Worm (Caenorhabditis elegans): Measurements from ENCODE around the gene Y45G12B.2.

Y45G12B.2 gene

DNA sequence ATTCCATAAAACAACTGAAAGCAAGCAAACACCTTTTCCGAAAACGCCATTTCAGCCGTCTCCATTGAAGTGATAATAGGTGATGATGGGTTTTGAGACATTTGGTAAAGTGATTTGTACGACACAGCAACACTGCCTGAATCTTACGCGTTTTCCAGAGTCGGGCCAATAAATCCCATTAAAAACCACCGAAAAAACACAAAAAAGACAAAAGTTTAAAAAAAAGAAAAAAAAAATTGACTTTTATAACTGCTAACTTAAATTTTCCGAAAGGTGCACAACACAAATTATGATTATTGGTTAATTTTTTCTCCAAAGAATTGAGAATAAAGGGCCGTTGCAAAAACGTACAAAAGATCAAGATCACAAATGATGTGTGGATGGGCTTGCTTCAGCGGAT is 39.8 kb downstream of the Y45G12B.2 start, which contains the start of gene srg-57:
TSS of gene srg-57 (minus strand) at position 101 of the 400 bp plus-strand sequence.
- no peak for TF ChIP-seq unc-86 (tag; optimal IDR thresholded peaks at IDR 0.05)
- TF ChIP-seq ceh-82 (tag; optimal IDR thresholded peaks at IDR 0.05) = no peak
- no peak for TF ChIP-seq nhr-84 (tag; optimal IDR thresholded peaks at IDR 0.05)
- TF ChIP-seq lin-13 (GFP tag; optimal IDR thresholded peaks at IDR 0.05) = no peak
- TF ChIP-seq ama-1 (optimal IDR thresholded peaks at IDR 0.05) = no peak
- TF ChIP-seq efl-1 (optimal IDR thresholded peaks at IDR 0.05) = no peak
- no peak for TF ChIP-seq efl-1 (GFP tag; optimal IDR thresholded peaks at IDR 0.05 in 1 of 2)
- no peak for TF ChIP-seq hlh-17 (GFP tag; optimal IDR thresholded peaks at IDR 0.05; ENCODE audit: borderline replicate concordance)
- TF ChIP-seq nhr-20 (tag; optimal IDR thresholded peaks at IDR 0.05) = no peak
- no peak for TF ChIP-seq nhr-85 (tag)
- TF ChIP-seq sptf-1 (tag; optimal IDR thresholded peaks at IDR 0.05) = no peak
- no peak for TF ChIP-seq pqm-1 (tag; optimal IDR thresholded peaks at IDR 0.05)
- TF ChIP-seq ceh-90 (tag; optimal IDR thresholded peaks at IDR 0.05) = no peak
- no peak for TF ChIP-seq nhr-76 (tag; optimal IDR thresholded peaks at IDR 0.05)
- TF ChIP-seq elt-2 (tag; optimal IDR thresholded peaks at IDR 0.05) = no peak
- TF ChIP-seq mab-9 (GFP tag; IDR thresholded peaks at IDR 0.05) = no peak
- no peak for TF ChIP-seq egl-13 (tag; optimal IDR thresholded peaks at IDR 0.05)
- no peak for TF ChIP-seq nhr-71 (tag; optimal IDR thresholded peaks at IDR 0.05)
- TF ChIP-seq skn-1 (tag; optimal IDR thresholded peaks at IDR 0.05) = no peak

DNA sequence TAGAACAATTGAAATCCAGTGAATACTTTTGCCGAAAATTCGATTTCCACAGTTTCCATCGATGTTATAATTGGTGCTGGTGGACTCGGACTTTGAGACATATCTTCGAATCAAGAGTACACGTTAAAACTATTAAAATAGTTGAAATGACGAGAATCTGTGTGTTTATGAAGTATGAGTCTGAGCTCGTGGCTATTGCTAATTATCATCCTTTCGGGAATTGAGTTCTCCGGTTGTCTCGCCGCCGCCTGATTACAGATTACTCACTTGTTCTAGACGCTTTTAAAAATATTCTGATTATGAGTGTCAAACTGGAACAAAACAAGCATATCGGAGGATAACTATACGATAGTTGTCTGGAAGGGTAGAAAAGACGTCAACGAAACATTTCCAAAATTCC is 43.6 kb downstream of the Y45G12B.2 start, which contains the start of gene srg-56:
TSS of gene srg-56 (minus strand) at position 101 of the 400 bp plus-strand sequence.
- no peak for TF ChIP-seq snpc-4 (tag; optimal IDR thresholded peaks at IDR 0.05)
- peak; percentile 18 for TF ChIP-seq fkh-8 (tag; optimal IDR thresholded peaks at IDR 0.05)

DNA sequence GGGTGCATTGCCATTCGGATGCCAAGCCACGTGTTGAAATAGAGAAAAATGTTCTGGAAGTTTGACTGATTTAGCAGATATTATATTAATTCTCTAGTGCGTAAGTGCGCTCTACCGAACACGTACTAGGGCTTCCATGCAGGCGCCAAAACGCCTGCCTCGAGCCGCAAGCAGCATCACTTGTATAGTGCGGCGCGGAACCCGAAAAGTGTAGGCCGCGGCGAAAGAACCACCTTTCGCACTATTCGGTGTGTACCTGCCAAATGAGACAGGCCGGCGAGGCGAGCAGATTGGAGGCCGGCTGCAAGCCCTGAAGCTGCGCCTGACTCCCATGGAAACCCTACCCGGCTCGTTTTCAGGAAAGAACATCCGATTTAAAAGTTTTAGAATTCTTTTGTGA is 45.0 kb downstream of the Y45G12B.2 start:
- TF ChIP-seq snpc-4 (tag; optimal IDR thresholded peaks at IDR 0.05) (peak; percentile 63), unc-62 (GFP tag; optimal IDR thresholded peaks at IDR 0.05) (no peak)

DNA sequence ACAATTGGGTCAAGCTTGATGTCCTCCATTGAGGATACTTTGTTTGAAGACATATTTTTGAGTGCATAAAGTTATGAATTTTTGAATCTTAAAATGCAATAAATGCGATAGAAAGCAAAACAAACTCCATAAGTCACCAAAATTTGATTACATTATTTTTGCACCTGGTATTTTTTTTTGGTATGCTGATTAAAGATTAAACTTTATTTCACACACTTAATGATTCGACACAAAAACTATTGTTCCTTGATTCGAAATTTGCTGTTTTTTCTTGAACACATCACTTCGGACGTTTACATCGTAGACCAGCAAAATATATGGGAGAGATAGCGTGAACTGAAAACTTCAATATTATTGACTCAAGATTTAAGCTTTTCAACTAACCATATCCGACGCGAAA is 45.7 kb downstream of the Y45G12B.2 start, which contains the start of gene srg-61:
TSS of gene srg-61 (minus strand) at position 101 of the 400 bp plus-strand sequence.
- TF ChIP-seq C04F5.9 (tag; optimal IDR thresholded peaks at IDR 0.05) = no peak
- no peak for TF ChIP-seq sptf-1 (tag; optimal IDR thresholded peaks at IDR 0.05)
- TF ChIP-seq ces-1 (GFP tag; optimal IDR thresholded peaks at IDR 0.05) = no peak
- TF ChIP-seq pax-3 (tag; optimal IDR thresholded peaks at IDR 0.05) = no peak

DNA sequence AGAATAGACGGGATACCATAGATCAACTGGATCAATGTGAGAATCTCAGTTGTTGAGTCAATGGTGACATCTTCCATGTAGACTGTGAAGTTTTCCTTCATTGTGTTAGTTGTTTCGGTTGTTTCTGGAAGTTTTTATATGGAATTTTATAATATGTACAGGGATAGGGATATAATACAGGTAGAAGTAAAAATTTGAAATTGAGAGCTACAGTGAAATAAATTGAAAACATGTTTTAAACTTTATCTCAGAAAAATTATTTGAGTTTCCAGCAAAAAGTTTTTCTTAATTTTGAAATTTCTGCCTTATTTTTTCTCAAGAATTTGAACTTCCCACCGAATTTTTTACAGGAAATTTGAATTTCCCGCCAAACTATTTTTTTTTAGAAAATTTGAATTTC is 47.7 kb downstream of the Y45G12B.2 start, which contains the start of gene srg-62:
TSS of gene srg-62 (minus strand) at position 101 of the 400 bp plus-strand sequence.
- TF ChIP-seq elt-3 (tag; optimal IDR thresholded peaks at IDR 0.05) (no peak), fos-1 (tag; optimal IDR thresholded peaks at IDR 0.05) (no peak), nhr-20 (tag; optimal IDR thresholded peaks at IDR 0.05) (no peak), unc-98 (GFP tag; IDR thresholded peaks at IDR 0.05) (no peak), mep-1 (tag; optimal IDR thresholded peaks at IDR 0.05) (no peak), dpl-1 (GFP tag; optimal IDR thresholded peaks at IDR 0.05) (no peak), lin-35 (GFP tag; optimal IDR thresholded peaks at IDR 0.05) (no peak)

DNA sequence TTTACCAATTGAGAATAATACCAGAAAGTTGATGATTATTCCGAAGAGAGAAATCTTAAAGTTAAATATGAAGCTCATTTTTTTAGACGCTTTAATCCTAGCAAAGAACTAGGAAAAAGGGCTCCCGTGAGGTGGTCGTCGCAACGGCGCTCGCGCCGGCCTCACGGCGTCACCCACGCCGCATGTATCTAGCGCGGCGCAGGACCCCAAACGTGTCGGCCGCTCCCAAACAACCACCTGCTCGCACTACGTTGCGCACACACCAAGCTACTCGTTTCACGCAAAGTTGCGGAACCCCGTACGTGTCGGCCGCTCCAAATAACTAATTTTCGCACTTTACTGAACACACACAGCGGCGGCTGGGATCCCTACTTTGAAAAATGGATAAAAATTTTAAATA is 51.8 kb downstream of the Y45G12B.2 start:
- TF ChIP-seq lsy-2 (tag; optimal IDR thresholded peaks at IDR 0.05) = no peak
